Worm (Caenorhabditis elegans) whole organism, L2 larva: ENCODE measurements around the gene K02D10.2.

ENCODE experiments used
- C34F6.9 ChIP-seq: fragments of 150-350 bp; optimal IDR thresholded peaks from 2 replicates; lab custom pipeline; 2014; ENCODE audit warnings: missing biosample characterization, missing genetic modification characterization
- F13H6.1 ChIP-seq: sonication (generic microtip); optimal IDR thresholded peaks from 2 replicates; lab custom pipeline; 2016; ENCODE audit warnings: missing genetic modification characterization, missing compliant biosample characterization
- R02D3.7 ChIP-seq: fragments of 150-350 bp; optimal IDR thresholded peaks from 2 replicates; lab custom pipeline; 2014; ENCODE audit warnings: missing biosample characterization, missing genetic modification characterization
- Y55F3AM.14 ChIP-seq: fragments of 200-800 bp; sonication (Bioruptor generic); optimal IDR thresholded peaks from 2 replicates; lab custom pipeline; 2018; ENCODE audit warnings: mild to moderate bottlenecking, missing genetic modification characterization, missing compliant biosample characterization
- ZK546.5 ChIP-seq: sonication (generic microtip); optimal IDR thresholded peaks from 2 replicates; lab custom pipeline; 2017; ENCODE audit warnings: missing biosample characterization, missing genetic modification characterization
- alr-1 ChIP-seq: fragments of 150-350 bp; optimal IDR thresholded peaks from 2 replicates; lab custom pipeline; 2014; ENCODE audit warnings: missing biosample characterization, missing genetic modification characterization
- aly-2 ChIP-seq: fragments of 150-350 bp; optimal IDR thresholded peaks from 2 replicates; lab custom pipeline; 2014; ENCODE audit warnings: missing biosample characterization, missing genetic modification characterization
- ama-1 ChIP-seq: fragments of 150-350 bp; optimal IDR thresholded peaks from 2 replicates; lab custom pipeline; 2018; ENCODE audit warnings: inconsistent platforms
- blmp-1 ChIP-seq: sonication (generic microtip); optimal IDR thresholded peaks from 2 replicates; lab custom pipeline; 2017; ENCODE audit warnings: missing genetic modification characterization, mild to moderate bottlenecking, missing compliant biosample characterization, antibody characterized with exemption, moderate library complexity; ENCODE audit not compliant: insufficient read depth
- ceh-16 ChIP-seq: fragments of 150-350 bp; optimal IDR thresholded peaks from 2 replicates; lab custom pipeline; 2014; ENCODE audit warnings: missing biosample characterization, missing genetic modification characterization
- crh-2 ChIP-seq: sonication (generic microtip); optimal IDR thresholded peaks from 2 replicates; lab custom pipeline; 2017; ENCODE audit warnings: missing biosample characterization, missing genetic modification characterization
- dmd-4 ChIP-seq: sonication (generic microtip); optimal IDR thresholded peaks from 2 replicates; lab custom pipeline; 2017; ENCODE audit warnings: missing biosample characterization, missing genetic modification characterization
- egl-27 ChIP-seq: sonication (generic microtip); optimal IDR thresholded peaks from 3 replicates; lab custom pipeline; 2017; ENCODE audit warnings: missing biosample characterization, missing genetic modification reagents, missing genetic modification characterization
- elt-1 ChIP-seq: fragments of 150-350 bp; optimal IDR thresholded peaks from 2 replicates; lab custom pipeline; 2014; ENCODE audit warnings: missing biosample characterization, missing genetic modification characterization
- elt-3 ChIP-seq: sonication (generic microtip); optimal IDR thresholded peaks from 2 replicates; lab custom pipeline; 2017; ENCODE audit warnings: missing biosample characterization, missing genetic modification characterization
- fos-1 ChIP-seq: fragments of 150-350 bp; optimal IDR thresholded peaks from 2 replicates; lab custom pipeline; 2014; ENCODE audit warnings: missing biosample characterization, missing genetic modification characterization
- gmeb-1 ChIP-seq: fragments of 150-350 bp; optimal IDR thresholded peaks from 2 replicates; lab custom pipeline; 2014; ENCODE audit warnings: missing biosample characterization, missing genetic modification characterization
- lin-11 ChIP-seq: fragments of 150-350 bp; sonication (generic microtip); optimal IDR thresholded peaks from 2 replicates; lab custom pipeline; 2014; ENCODE audit warnings: missing biosample characterization, missing genetic modification characterization, inconsistent platforms, mixed read lengths
- lin-13 ChIP-seq: fragments of 150-350 bp; optimal IDR thresholded peaks from 2 replicates; lab custom pipeline; 2014; ENCODE audit warnings: missing biosample characterization, missing genetic modification reagents, missing genetic modification characterization
- lin-39 ChIP-seq: fragments of 150-350 bp; optimal IDR thresholded peaks from 2 replicates; lab custom pipeline; 2014; ENCODE audit warnings: missing biosample characterization, missing genetic modification reagents, missing genetic modification characterization
- lsy-2 ChIP-seq, 2 experiments: fragments of 150-350 bp in 1 of 2; sonication (generic microtip) in 1 of 2; optimal IDR thresholded peaks; 2 replicates each; lab custom pipeline; 2014 to 2017; ENCODE audit warnings: missing biosample characterization in 2 of 2, missing genetic modification characterization in 2 of 2
- mab-5 ChIP-seq: fragments of 150-350 bp; optimal IDR thresholded peaks from 2 replicates; lab custom pipeline; 2014; ENCODE audit warnings: missing biosample characterization, missing genetic modification characterization
- mbf-1 ChIP-seq: sonication (generic microtip); optimal IDR thresholded peaks from 2 replicates; lab custom pipeline; 2017; ENCODE audit warnings: missing biosample characterization, missing genetic modification characterization
- mdl-1 ChIP-seq, 2 experiments: fragments of 150-350 bp in 1 of 2; sonication (generic microtip) in 1 of 2; optimal IDR thresholded peaks; 2 replicates each; lab custom pipeline; 2017; ENCODE audit warnings: missing biosample characterization in 2 of 2, missing genetic modification characterization in 2 of 2
- nhr-10 ChIP-seq: sonication (generic microtip); optimal IDR thresholded peaks from 2 replicates; lab custom pipeline; 2017; ENCODE audit warnings: missing biosample characterization, missing genetic modification characterization
- nhr-11 ChIP-seq: fragments of 150-350 bp; optimal IDR thresholded peaks from 2 replicates; lab custom pipeline; 2014; ENCODE audit warnings: missing biosample characterization, missing genetic modification characterization
- nhr-12 ChIP-seq: fragments of 150-350 bp; optimal IDR thresholded peaks from 2 replicates; lab custom pipeline; 2014; ENCODE audit warnings: missing biosample characterization, missing genetic modification characterization
- nhr-129 ChIP-seq: fragments of 150-350 bp; optimal IDR thresholded peaks from 2 replicates; lab custom pipeline; 2014; ENCODE audit warnings: missing biosample characterization, missing genetic modification characterization
- nhr-21 ChIP-seq: fragments of 150-350 bp; optimal IDR thresholded peaks from 2 replicates; lab custom pipeline; 2014; ENCODE audit warnings: missing biosample characterization, missing genetic modification characterization
- nhr-23 ChIP-seq: fragments of 150-350 bp; optimal IDR thresholded peaks from 2 replicates; lab custom pipeline; 2014; ENCODE audit warnings: missing biosample characterization, missing genetic modification reagents, missing genetic modification characterization
- nhr-237 ChIP-seq: fragments of 150-350 bp; optimal IDR thresholded peaks from 2 replicates; lab custom pipeline; 2014; ENCODE audit warnings: missing biosample characterization, missing genetic modification characterization
- nhr-25 ChIP-seq: fragments of 150-350 bp; sonication (generic microtip); optimal IDR thresholded peaks from 3 replicates; lab custom pipeline; 2014; ENCODE audit warnings: missing biosample characterization, missing genetic modification characterization
- nhr-6 ChIP-seq: fragments of 150-350 bp; optimal IDR thresholded peaks from 2 replicates; lab custom pipeline; 2014; ENCODE audit warnings: missing biosample characterization, missing genetic modification characterization
- nhr-77 ChIP-seq: fragments of 150-350 bp; optimal IDR thresholded peaks from 2 replicates; lab custom pipeline; 2014; ENCODE audit warnings: missing biosample characterization, missing genetic modification characterization
- peb-1 ChIP-seq: fragments of 150-350 bp; optimal IDR thresholded peaks from 2 replicates; lab custom pipeline; 2014; ENCODE audit warnings: missing biosample characterization, missing genetic modification characterization
- sem-4 ChIP-seq: fragments of 150-350 bp; optimal IDR thresholded peaks from 2 replicates; lab custom pipeline; 2014; ENCODE audit warnings: missing biosample characterization, missing genetic modification reagents, missing genetic modification characterization
- sma-9 ChIP-seq, 2 experiments: fragments of 150-350 bp in 1 of 2; sonication (generic microtip) in 1 of 2; optimal IDR thresholded peaks; 2 replicates each; lab custom pipeline; 2014 to 2016; ENCODE audit warnings: missing genetic modification characterization in 2 of 2, mild to moderate bottlenecking in 1 of 2, missing biosample characterization in 1 of 2, missing compliant biosample characterization in 1 of 2, missing genetic modification reagents in 1 of 2, moderate library complexity in 1 of 2
- snpc-4 ChIP-seq: fragments of 150-350 bp; optimal IDR thresholded peaks from 2 replicates; lab custom pipeline; 2014; ENCODE audit warnings: missing biosample characterization, missing genetic modification characterization
- unc-39 ChIP-seq: fragments of 150-350 bp; optimal IDR thresholded peaks from 2 replicates; lab custom pipeline; 2014; ENCODE audit warnings: missing biosample characterization, missing genetic modification characterization
- unc-55 ChIP-seq: fragments of 150-350 bp; sonication (generic microtip); optimal IDR thresholded peaks from 3 replicates; lab custom pipeline; 2014; ENCODE audit warnings: missing biosample characterization, missing genetic modification reagents, missing genetic modification characterization
- unc-62 ChIP-seq: fragments of 150-350 bp; optimal IDR thresholded peaks from 2 replicates; lab custom pipeline; 2014; ENCODE audit warnings: missing biosample characterization, missing genetic modification reagents, missing genetic modification characterization
- zag-1 ChIP-seq: fragments of 150-350 bp; optimal IDR thresholded peaks from 2 replicates; lab custom pipeline; 2014; ENCODE audit warnings: missing biosample characterization, missing genetic modification characterization
- ztf-1 ChIP-seq: fragments of 200-800 bp; sonication (Bioruptor generic); conservative IDR thresholded peaks from 2 replicates; pipeline ENCODE4 v1.3.6; 2022; ENCODE audit warnings: missing genetic modification characterization, missing compliant biosample characterization
- ztf-11 ChIP-seq: sonication (generic microtip); optimal IDR thresholded peaks from 2 replicates; lab custom pipeline; 2017; ENCODE audit warnings: missing biosample characterization, missing genetic modification characterization
- ztf-4 ChIP-seq: fragments of 150-350 bp; optimal IDR thresholded peaks from 2 replicates; lab custom pipeline; 2014; ENCODE audit warnings: missing biosample characterization, missing genetic modification characterization

K02D10.2 gene

ce11 chrIII:8738289-8738688 lies 32.8 kb downstream of the K02D10.2 start:
- no peak for TF ChIP-seq mab-5 (tag; lab: Kevin White, UChicago)
- TF ChIP-seq nhr-12 (tag; lab: Kevin White, UChicago) = no peak
- no peak for TF ChIP-seq unc-62 (GFP tag; lab: Kevin White, UChicago)
- TF ChIP-seq mdl-1 (tag; optimal IDR thresholded peaks at IDR 0.05; lab: Kevin White, UChicago) = no peak
- TF ChIP-seq crh-2 = no peak
- no peak for TF ChIP-seq nhr-237
- no peak for TF ChIP-seq mbf-1
- no peak for TF ChIP-seq dmd-4 (tag; lab: Kevin White, UChicago)
- no peak for TF ChIP-seq egl-27 (tag; lab: Kevin White, UChicago)
- no peak for TF ChIP-seq sem-4 (tag; lab: Kevin White, UChicago)
- TF ChIP-seq nhr-6 (tag; lab: Kevin White, UChicago) = no peak
- no peak for TF ChIP-seq elt-1 (tag; lab: Kevin White, UChicago)
- no peak for TF ChIP-seq ama-1 (lab: Kevin White, UChicago)
- no peak for TF ChIP-seq ztf-1 (GFP tag; lab: Robert Waterston, UW)
- TF ChIP-seq lin-13 = no peak
- no peak for TF ChIP-seq aly-2
- no peak for TF ChIP-seq blmp-1 (tag; lab: Kevin White, UChicago)
- no peak for TF ChIP-seq C34F6.9 (tag; lab: Kevin White, UChicago)

- TF ChIP-seq C34F6.9 (tag; lab: Kevin White, UChicago) (peak; percentile 12), lsy-2 (tag; optimal IDR thresholded peaks at IDR 0.05; lab: Kevin White, UChicago) (no peak), ZK546.5 (tag; lab: Kevin White, UChicago) (no peak)
These were observed 33.7 kb downstream of the K02D10.2 start for ce11 chrIII:8737391-8737790.

ce11 chrIII:8734327-8734885 lies 36.7 kb downstream of the K02D10.2 start:
- no peak for TF ChIP-seq Y55F3AM.14
- TF ChIP-seq ztf-11 = no peak
- peak; percentile 86 for TF ChIP-seq F13H6.1 (tag; lab: Kevin White, UChicago)
- no peak for TF ChIP-seq egl-27 (tag; lab: Kevin White, UChicago)
- no peak for TF ChIP-seq nhr-11 (tag; lab: Kevin White, UChicago)
- peak; percentile 26 for TF ChIP-seq fos-1 (tag; lab: Kevin White, UChicago)
- TF ChIP-seq crh-2 = peak; percentile 40
- TF ChIP-seq gmeb-1 (tag; lab: Kevin White, UChicago) = no peak
- no peak for TF ChIP-seq ceh-16 (tag; lab: Kevin White, UChicago)
- no peak for TF ChIP-seq nhr-10
- no peak for TF ChIP-seq lin-11 (tag; lab: Kevin White, UChicago)
- TF ChIP-seq sem-4 (tag; lab: Kevin White, UChicago) = no peak
- TF ChIP-seq ztf-4 (tag; lab: Kevin White, UChicago) = peak; percentile 57
- TF ChIP-seq peb-1 = no peak
- TF ChIP-seq ZK546.5 (tag; lab: Kevin White, UChicago) = no peak
- TF ChIP-seq nhr-23 (tag; lab: Kevin White, UChicago) = no peak
- TF ChIP-seq alr-1 (tag; lab: Kevin White, UChicago) = no peak
- TF ChIP-seq nhr-77 = no peak
- TF ChIP-seq nhr-6 (tag; lab: Kevin White, UChicago) = peak; percentile 32
- TF ChIP-seq unc-62 (GFP tag; lab: Kevin White, UChicago) = no peak
- peak; percentile 34 for TF ChIP-seq C34F6.9 (tag; lab: Kevin White, UChicago)
- TF ChIP-seq ztf-1 (GFP tag; lab: Robert Waterston, UW) = no peak
- TF ChIP-seq snpc-4 = no peak
- TF ChIP-seq nhr-25 = peak; percentile 61
- TF ChIP-seq dmd-4 (tag; lab: Kevin White, UChicago) = no peak
- TF ChIP-seq elt-3 (tag; lab: Kevin White, UChicago) = no peak
- peak; percentile 32 for TF ChIP-seq blmp-1 (tag; lab: Kevin White, UChicago)
- TF ChIP-seq lsy-2 (tag; optimal IDR thresholded peaks at IDR 0.05; lab: Kevin White, UChicago) = peak in 1 of 2 experiments; percentile 32
- TF ChIP-seq lin-39 (tag; lab: Kevin White, UChicago) = no peak
- TF ChIP-seq mab-5 (tag; lab: Kevin White, UChicago) = no peak
- TF ChIP-seq ama-1 (lab: Kevin White, UChicago) = no peak
- TF ChIP-seq sma-9 (GFP tag; optimal IDR thresholded peaks at IDR 0.05; lab: Kevin White, UChicago) = peak; percentile 70
- TF ChIP-seq sma-9 (tag; optimal IDR thresholded peaks at IDR 0.05; lab: Kevin White, UChicago) = no peak
- TF ChIP-seq unc-39 (tag; lab: Kevin White, UChicago) = no peak
- peak; percentile 98 for TF ChIP-seq nhr-129 (tag; lab: Kevin White, UChicago)
- TF ChIP-seq unc-55 (GFP tag; lab: Kevin White, UChicago) = peak; percentile 35
- no peak for TF ChIP-seq nhr-21
- TF ChIP-seq nhr-237 = no peak
- no peak for TF ChIP-seq zag-1
- TF ChIP-seq nhr-12 (tag; lab: Kevin White, UChicago) = no peak
- TF ChIP-seq aly-2 = no peak
- no peak for TF ChIP-seq R02D3.7 (tag; lab: Kevin White, UChicago)
- no peak for TF ChIP-seq mdl-1 (tag; optimal IDR thresholded peaks at IDR 0.05; lab: Kevin White, UChicago)
